Worm (Caenorhabditis elegans): ENCODE measurements around the gene laat-1.

Gene laat-1

ce11 chrII:208097-208496 is 29.5 kb downstream of the laat-1 start:
- TF ChIP-seq alr-1 (tag; optimal IDR thresholded peaks at IDR 0.05; ENCODE audit: borderline replicate concordance) = no peak
- TF ChIP-seq ceh-63 (GFP tag; optimal IDR thresholded peaks at IDR 0.05) = no peak
- no peak for TF ChIP-seq ztf-4 (tag; optimal IDR thresholded peaks at IDR 0.05)
- TF ChIP-seq unc-86 (tag; optimal IDR thresholded peaks at IDR 0.05) = no peak
- no peak for TF ChIP-seq efl-3 (GFP tag; optimal IDR thresholded peaks at IDR 0.05)
- TF ChIP-seq ceh-82 (tag; optimal IDR thresholded peaks at IDR 0.05) = no peak
- no peak for TF ChIP-seq skn-1 (tag; optimal IDR thresholded peaks at IDR 0.05)
- TF ChIP-seq zip-4 (GFP tag; optimal IDR thresholded peaks at IDR 0.05) = no peak
- TF ChIP-seq mab-9 (GFP tag; IDR thresholded peaks at IDR 0.05) = no peak

DNA sequence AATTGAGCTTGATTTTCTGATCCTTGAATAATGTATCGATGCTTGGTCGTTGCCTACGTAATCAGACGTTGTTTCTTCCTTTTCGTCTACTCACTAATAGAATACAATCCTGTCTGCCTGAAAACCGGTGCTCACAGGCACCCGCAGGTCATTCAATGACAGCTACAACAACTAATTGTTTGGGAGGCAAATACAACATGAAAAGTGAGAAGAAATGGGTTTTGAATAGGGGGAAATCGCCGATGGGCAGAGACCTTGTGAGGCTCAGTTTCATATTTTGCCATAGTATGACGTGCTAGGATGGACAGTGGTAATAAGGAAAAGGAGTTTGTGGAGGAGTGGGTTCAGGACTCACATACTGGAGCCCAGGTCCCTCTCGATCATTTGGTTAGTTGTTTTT is 40.9 kb downstream of the laat-1 start, which contains the start of gene chs-2:
TSS of gene chs-2 (plus strand) at position 301 of the 400 bp plus-strand sequence.
- TF ChIP-seq sup-37 (GFP tag; optimal IDR thresholded peaks at IDR 0.05) = no peak
- TF ChIP-seq efl-1 (optimal IDR thresholded peaks at IDR 0.05) = no peak
- TF ChIP-seq efl-1 (GFP tag; optimal IDR thresholded peaks at IDR 0.05 in 1 of 2) = peak in 1 of 2 experiments; percentile 52

DNA sequence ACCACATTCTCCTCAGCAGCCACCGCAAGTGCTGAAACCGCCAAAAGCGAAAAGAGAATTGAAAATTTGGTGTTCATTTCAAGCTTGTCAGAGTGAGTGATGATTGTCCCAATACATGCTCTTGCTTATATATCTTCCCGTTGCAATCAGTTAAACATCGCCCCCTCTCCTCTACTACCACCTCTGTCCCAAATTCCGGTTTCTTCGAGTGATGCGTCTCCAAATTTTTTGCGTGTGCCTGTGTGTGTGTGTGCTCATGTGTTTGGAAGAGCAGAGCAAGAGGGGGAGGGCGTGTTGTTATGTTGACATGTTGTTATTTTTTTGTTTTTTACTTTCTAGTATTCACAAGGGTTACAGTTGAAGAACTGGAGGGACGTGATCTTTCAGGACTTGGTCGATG is 43.2 kb downstream of the laat-1 start, which contains the start of gene abu-11:
TSS of gene abu-11 (minus strand) at position 101 of the 400 bp plus-strand sequence.
- TF ChIP-seq skn-1 (tag; optimal IDR thresholded peaks at IDR 0.05) = no peak

- TF ChIP-seq egl-27 (tag; optimal IDR thresholded peaks at IDR 0.05) (no peak), lin-39 (tag; optimal IDR thresholded peaks at IDR 0.05) (no peak), zag-1 (tag; optimal IDR thresholded peaks at IDR 0.05) (no peak), swsn-7 (tag; optimal IDR thresholded peaks at IDR 0.05) (no peak), grh-1 (GFP tag; IDR thresholded peaks at IDR 0.05) (no peak), hpl-2 (GFP tag; optimal IDR thresholded peaks at IDR 0.05) (no peak), snpc-4 (tag; optimal IDR thresholded peaks at IDR 0.05) (no peak), lir-3 (tag; optimal IDR thresholded peaks at IDR 0.05; ENCODE audit: poor library complexity) (no peak), nhr-85 (tag) (no peak), sox-4 (tag; optimal IDR thresholded peaks at IDR 0.05) (no peak), egl-13 (tag; optimal IDR thresholded peaks at IDR 0.05) (no peak), isw-1 (GFP tag; IDR thresholded peaks at IDR 0.05) (no peak), ceh-90 (tag; optimal IDR thresholded peaks at IDR 0.05) (no peak), dsc-1 (tag; optimal IDR thresholded peaks at IDR 0.05) (no peak)
Measured at ce11 chrII:192584-192983, 45.0 kb downstream of the laat-1 start.

- TF ChIP-seq efl-1 (optimal IDR thresholded peaks at IDR 0.05) = no peak
- TF ChIP-seq efl-1 (GFP tag; optimal IDR thresholded peaks at IDR 0.05 in 1 of 2) = peak in 1 of 2 experiments; percentile 6
- TF ChIP-seq pqm-1 (tag; optimal IDR thresholded peaks at IDR 0.05) = no peak
Measured at ce11 chrII:188967-189366, 48.7 kb downstream of the laat-1 start, which contains the start of gene T01D1.5. T01D1.5 (minus strand) TSS chrII:189067.

DNA sequence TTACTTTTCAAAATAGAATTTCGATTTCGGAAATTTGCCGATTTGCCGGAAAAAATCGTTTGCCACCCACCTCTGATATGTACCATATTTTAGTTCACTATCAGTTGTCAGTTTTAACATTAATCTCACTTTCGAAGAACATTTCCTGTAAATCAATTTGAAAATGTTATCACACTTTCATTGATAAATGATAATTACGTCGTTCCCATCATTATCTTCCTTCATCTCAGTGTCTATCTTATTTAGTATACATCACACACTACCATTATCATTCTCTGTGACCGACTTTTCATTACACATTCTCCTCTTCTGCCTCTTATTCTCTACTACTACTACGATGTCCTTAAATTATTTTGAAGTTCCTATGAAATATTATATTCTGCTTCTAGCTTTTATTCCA is 51.1 kb downstream of the laat-1 start, which contains the start of gene T01D1.8:
TSS of gene T01D1.8 (plus strand) at position 236 of the 400 bp plus-strand sequence.
- TF ChIP-seq xbp-1 (tag; optimal IDR thresholded peaks at IDR 0.05) (no peak), blmp-1 (tag; optimal IDR thresholded peaks at IDR 0.05) (peak; percentile 66)

Data from whole organism, L1 larva.